Fruit fly (Drosophila melanogaster): Measurements from ENCODE around the gene CG10038.

DNA sequence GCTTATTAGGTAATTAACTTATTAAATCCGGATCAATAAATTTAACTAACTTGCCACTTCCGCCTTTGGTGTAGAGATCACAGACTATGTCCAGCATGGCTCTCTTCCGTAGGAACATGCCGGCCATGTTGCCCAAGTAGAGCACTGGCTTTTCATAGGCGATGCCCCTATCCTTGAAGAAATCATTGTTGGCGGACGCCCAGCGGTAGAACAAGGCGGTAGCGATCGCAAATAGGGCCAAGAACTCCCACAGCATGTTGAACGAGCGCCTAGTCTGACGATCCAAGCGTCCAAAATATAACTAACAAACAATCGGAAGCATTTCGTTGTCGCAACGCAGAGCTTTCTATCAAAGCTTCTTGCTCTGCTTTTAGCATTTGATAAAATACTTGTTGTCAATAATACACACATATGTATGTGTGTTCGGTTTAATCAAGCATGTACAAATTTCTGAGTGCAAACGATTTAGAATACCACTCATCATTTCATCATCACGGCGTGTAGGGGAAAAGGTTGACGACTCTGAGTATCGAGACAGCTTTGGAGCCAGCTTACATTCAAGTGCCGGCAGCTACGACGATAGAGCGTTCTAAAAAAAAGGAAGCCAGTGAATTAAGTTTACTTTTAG, 48.3 kb upstream of the CG10038 start, which contains the start of gene Cyp9f3:
- TF ChIP-seq Myc (optimal IDR thresholded peaks at IDR 0.05) (no peak), insv (optimal IDR thresholded peaks at IDR 0.05) (no peak), ttk (optimal IDR thresholded peaks at IDR 0.05) (no peak)

Measured in Kc167 (cell line).